Worm (Caenorhabditis elegans): ENCODE measurements around the gene Y47D3A.20.

- TF ChIP-seq ceh-9 (tag; optimal IDR thresholded peaks at IDR 0.05), result no peak
- no peak for TF ChIP-seq F13H6.1 (tag; optimal IDR thresholded peaks at IDR 0.05)
- no peak for TF ChIP-seq pqm-1 (tag; optimal IDR thresholded peaks at IDR 0.05)
- no peak for TF ChIP-seq unc-86 (tag; optimal IDR thresholded peaks at IDR 0.05)
- no peak for TF ChIP-seq pha-4 (tag; optimal IDR thresholded peaks at IDR 0.05)
- no peak for TF ChIP-seq dve-1 (tag; optimal IDR thresholded peaks at IDR 0.05)
- TF ChIP-seq ref-2 (tag; optimal IDR thresholded peaks at IDR 0.05), result no peak
These were observed at the start of gene Y47D3A.20 for ce11 chrIII:11274590-11275116.
